Worm (Caenorhabditis elegans) whole organism, L1 larva: ENCODE results near the gene srh-1.

Experiments used
- C04F5.9 ChIP-seq: sonication (generic microtip); optimal IDR thresholded peaks from 2 replicates; lab custom pipeline; 2016; ENCODE audit warnings: missing genetic modification characterization, missing compliant biosample characterization
- C16A3.4 ChIP-seq: fragments of 150-350 bp; optimal IDR thresholded peaks from 2 replicates; lab custom pipeline; 2014; ENCODE audit warnings: missing biosample characterization, missing genetic modification characterization
- F16B12.6 ChIP-seq: fragments of 150-350 bp; optimal IDR thresholded peaks from 2 replicates; lab custom pipeline; 2014; ENCODE audit warnings: missing biosample characterization, missing genetic modification characterization
- aha-1 ChIP-seq: fragments of 150-350 bp; optimal IDR thresholded peaks from 2 replicates; lab custom pipeline; 2014; ENCODE audit warnings: missing biosample characterization, missing genetic modification characterization
- alr-1 ChIP-seq: fragments of 200-800 bp; sonication (Bioruptor generic); optimal IDR thresholded peaks from 2 replicates; lab custom pipeline; 2018; ENCODE audit warnings: borderline replicate concordance, mild to moderate bottlenecking, missing genetic modification characterization, missing compliant biosample characterization
- ama-1 ChIP-seq: fragments of 150-350 bp; optimal IDR thresholded peaks from 2 replicates; lab custom pipeline; 2014
- ceh-63 ChIP-seq: fragments of 200-800 bp; sonication (Bioruptor generic); optimal IDR thresholded peaks from 2 replicates; lab custom pipeline; 2018; ENCODE audit warnings: mild to moderate bottlenecking, missing genetic modification characterization, missing compliant biosample characterization
- ceh-8 ChIP-seq: fragments of 200-800 bp; sonication (Bioruptor generic); optimal IDR thresholded peaks from 2 replicates; lab custom pipeline; 2018; ENCODE audit warnings: mild to moderate bottlenecking, missing genetic modification characterization, moderate library complexity, missing compliant biosample characterization
- ceh-82 ChIP-seq, 3 experiments: fragments of 150-350 bp in 1 of 3; sonication (generic microtip) in 2 of 3; optimal IDR thresholded peaks; 2 replicates each; lab custom pipeline; 2014 to 2017; ENCODE audit warnings: missing biosample characterization in 3 of 3, missing genetic modification characterization in 3 of 3
- ceh-88 ChIP-seq: fragments of 200-800 bp; sonication (Bioruptor generic); IDR thresholded peaks from 2 replicates; pipeline ENCODE4 v1.3.6; 2022; ENCODE audit warnings: missing genetic modification characterization, missing compliant biosample characterization
- ceh-90 ChIP-seq: sonication (generic microtip); optimal IDR thresholded peaks from 2 replicates; lab custom pipeline; 2016; ENCODE audit warnings: missing genetic modification characterization, missing compliant biosample characterization
- ces-1 ChIP-seq: fragments of 150-350 bp; optimal IDR thresholded peaks from 2 replicates; lab custom pipeline; 2014; ENCODE audit warnings: missing biosample characterization, missing genetic modification reagents, missing genetic modification characterization
- dpl-1 ChIP-seq, 3 experiments: fragments of 150-350 bp in 2 of 3; sonication (generic microtip) in 1 of 3; optimal IDR thresholded peaks; 2 replicates each; lab custom pipeline; 2014 to 2017; ENCODE audit warnings: missing biosample characterization in 3 of 3, missing genetic modification characterization in 3 of 3, missing genetic modification reagents in 3 of 3
- dsc-1 ChIP-seq: sonication (generic microtip); optimal IDR thresholded peaks from 2 replicates; lab custom pipeline; 2016; ENCODE audit warnings: mild to moderate bottlenecking, missing genetic modification characterization, missing compliant biosample characterization
- efl-1 ChIP-seq, 4 experiments: fragments of 150-350 bp; optimal IDR thresholded peaks in 3 of 4; peaks in 1 of 4; 1 replicate in 1 of 4; 2 replicates in 3 of 4; lab custom pipeline; 2014; ENCODE audit warnings: missing biosample characterization in 2 of 4, missing genetic modification characterization in 2 of 4, missing genetic modification reagents in 2 of 4
- efl-3 ChIP-seq: fragments of 200-800 bp; sonication (Bioruptor generic); optimal IDR thresholded peaks from 2 replicates; lab custom pipeline; 2018; ENCODE audit warnings: mild to moderate bottlenecking, missing genetic modification characterization, missing compliant biosample characterization
- egl-13 ChIP-seq: sonication (generic microtip); optimal IDR thresholded peaks from 2 replicates; lab custom pipeline; 2016; ENCODE audit warnings: missing genotype, missing genetic modification reagents, missing genetic modification characterization, missing compliant biosample characterization
- egl-27 ChIP-seq, 2 experiments: fragments of 150-350 bp in 1 of 2; sonication (generic microtip); optimal IDR thresholded peaks; 3 replicates each; lab custom pipeline; 2017 to 2018; ENCODE audit warnings: missing biosample characterization in 2 of 2, missing genetic modification characterization in 2 of 2, missing genetic modification reagents in 2 of 2
- elt-3 ChIP-seq, 6 experiments: fragments of 150-350 bp in 1 of 6; sonication (generic microtip); optimal IDR thresholded peaks; 2 replicates each; lab custom pipeline; 2017 to 2018; ENCODE audit warnings: missing biosample characterization in 6 of 6, missing genetic modification characterization in 6 of 6, inconsistent platforms in 1 of 6
- ets-5 ChIP-seq: fragments of 200-800 bp; sonication (Bioruptor generic); IDR thresholded peaks from 2 replicates; pipeline ENCODE4 v1.3.6; 2022; ENCODE audit warnings: missing genetic modification characterization, missing compliant biosample characterization
- fkh-10 ChIP-seq: sonication (generic microtip); optimal IDR thresholded peaks from 2 replicates; lab custom pipeline; 2017; ENCODE audit warnings: missing biosample characterization, missing genetic modification reagents, missing genetic modification characterization
- fkh-4 ChIP-seq: sonication (generic microtip); optimal IDR thresholded peaks from 2 replicates; lab custom pipeline; 2016; ENCODE audit warnings: missing compliant biosample characterization, missing genetic modification characterization, borderline replicate concordance
- fos-1 ChIP-seq: fragments of 150-350 bp; optimal IDR thresholded peaks from 2 replicates; lab custom pipeline; 2014; ENCODE audit warnings: missing biosample characterization, missing genetic modification characterization
- grh-1 ChIP-seq: fragments of 200-800 bp; sonication (Bioruptor generic); IDR thresholded peaks from 2 replicates; pipeline ENCODE4 v1.3.6; 2022; ENCODE audit warnings: missing genetic modification reagents, missing genetic modification characterization, missing compliant biosample characterization
- hlh-17 ChIP-seq: fragments of 200-800 bp; sonication (Bioruptor generic); optimal IDR thresholded peaks from 2 replicates; lab custom pipeline; 2018; ENCODE audit warnings: missing genetic modification characterization, mild to moderate bottlenecking, missing compliant biosample characterization, moderate library complexity, borderline replicate concordance
- hpl-2 ChIP-seq: fragments of 150-350 bp; optimal IDR thresholded peaks from 2 replicates; lab custom pipeline; 2014; ENCODE audit warnings: missing biosample characterization, missing genetic modification reagents, missing genetic modification characterization
- lin-35 ChIP-seq, 2 experiments: fragments of 150-350 bp; optimal IDR thresholded peaks; 2 replicates each; lab custom pipeline; 2014; ENCODE audit warnings: missing biosample characterization in 2 of 2, missing genetic modification characterization in 2 of 2, missing genetic modification reagents in 2 of 2
- lin-39 ChIP-seq: fragments of 150-350 bp; optimal IDR thresholded peaks from 2 replicates; lab custom pipeline; 2014; ENCODE audit warnings: missing biosample characterization, missing genetic modification reagents, missing genetic modification characterization
- lir-3 ChIP-seq: sonication (generic microtip); optimal IDR thresholded peaks from 2 replicates; lab custom pipeline; 2016; ENCODE audit warnings: mild to moderate bottlenecking, missing genetic modification characterization, moderate library complexity, missing compliant biosample characterization; ENCODE audit not compliant: poor library complexity
- mab-9 ChIP-seq: fragments of 200-800 bp; sonication (Bioruptor generic); IDR thresholded peaks from 2 replicates; pipeline ENCODE4 v1.3.6; 2022; ENCODE audit warnings: missing genetic modification reagents, missing genetic modification characterization, missing compliant biosample characterization
- nhr-12 ChIP-seq: sonication (generic microtip); optimal IDR thresholded peaks from 2 replicates; lab custom pipeline; 2017; ENCODE audit warnings: missing biosample characterization, missing genetic modification characterization
- nhr-20 ChIP-seq: sonication (generic microtip); optimal IDR thresholded peaks from 2 replicates; lab custom pipeline; 2016; ENCODE audit warnings: mild to moderate bottlenecking, missing genetic modification characterization, missing compliant biosample characterization
- nhr-76 ChIP-seq: sonication (generic microtip); optimal IDR thresholded peaks from 2 replicates; lab custom pipeline; 2017; ENCODE audit warnings: missing biosample characterization, missing genetic modification characterization
- nhr-77 ChIP-seq: fragments of 150-350 bp; optimal IDR thresholded peaks from 2 replicates; lab custom pipeline; 2014; ENCODE audit warnings: missing biosample characterization, missing genetic modification characterization
- nhr-84 ChIP-seq: sonication (generic microtip); optimal IDR thresholded peaks from 2 replicates; lab custom pipeline; 2017; ENCODE audit warnings: missing biosample characterization, missing genetic modification characterization
- nhr-85 ChIP-seq: sonication (generic microtip); peaks from one replicate; lab custom pipeline; 2016; ENCODE audit warnings: missing genetic modification characterization, inconsistent platforms, missing compliant biosample characterization
- pag-3 ChIP-seq: sonication (generic microtip); optimal IDR thresholded peaks from 2 replicates; lab custom pipeline; 2017; ENCODE audit warnings: missing genetic modification characterization, mild to moderate bottlenecking, missing compliant biosample characterization, antibody characterized with exemption, borderline replicate concordance; ENCODE audit not compliant: insufficient read depth
- pqm-1 ChIP-seq: sonication (generic microtip); optimal IDR thresholded peaks from 3 replicates; lab custom pipeline; 2017; ENCODE audit warnings: missing biosample characterization, missing genetic modification characterization
- rnt-1 ChIP-seq: sonication (generic microtip); optimal IDR thresholded peaks from 2 replicates; lab custom pipeline; 2016; ENCODE audit warnings: mild to moderate bottlenecking, missing genetic modification characterization, moderate library complexity, missing compliant biosample characterization
- snu-23 ChIP-seq: sonication (generic microtip); optimal IDR thresholded peaks from 2 replicates; lab custom pipeline; 2016; ENCODE audit warnings: missing genetic modification characterization, missing compliant biosample characterization
- sox-4 ChIP-seq: sonication (generic microtip); optimal IDR thresholded peaks from 2 replicates; lab custom pipeline; 2016; ENCODE audit warnings: missing genetic modification characterization, missing compliant biosample characterization
- swsn-7 ChIP-seq: sonication (generic microtip); optimal IDR thresholded peaks from 2 replicates; lab custom pipeline; 2016; ENCODE audit warnings: missing genetic modification characterization, missing compliant biosample characterization
- tbx-2 ChIP-seq: sonication (generic microtip); optimal IDR thresholded peaks from 2 replicates; lab custom pipeline; 2016; ENCODE audit warnings: missing genetic modification characterization, missing compliant biosample characterization
- tlp-1 ChIP-seq: fragments of 150-350 bp; optimal IDR thresholded peaks from 2 replicates; lab custom pipeline; 2014; ENCODE audit warnings: missing biosample characterization, missing genetic modification characterization
- unc-130 ChIP-seq: fragments of 150-350 bp; optimal IDR thresholded peaks from 2 replicates; lab custom pipeline; 2017; ENCODE audit warnings: missing biosample characterization, missing genetic modification characterization, inconsistent platforms
- unc-62 ChIP-seq: fragments of 150-350 bp; optimal IDR thresholded peaks from 2 replicates; lab custom pipeline; 2014; ENCODE audit warnings: missing biosample characterization, missing genetic modification reagents, missing genetic modification characterization
- zip-4 ChIP-seq: fragments of 200-800 bp; sonication (Bioruptor generic); optimal IDR thresholded peaks from 2 replicates; lab custom pipeline; 2018; ENCODE audit warnings: mild to moderate bottlenecking, missing genetic modification characterization, moderate library complexity, missing compliant biosample characterization
- ztf-11 ChIP-seq, 2 experiments: sonication (generic microtip); optimal IDR thresholded peaks; 2 replicates each; lab custom pipeline; 2016 to 2017; ENCODE audit warnings: missing genetic modification characterization in 2 of 2, missing biosample characterization in 1 of 2, missing compliant biosample characterization in 1 of 2

srh-1 gene

DNA sequence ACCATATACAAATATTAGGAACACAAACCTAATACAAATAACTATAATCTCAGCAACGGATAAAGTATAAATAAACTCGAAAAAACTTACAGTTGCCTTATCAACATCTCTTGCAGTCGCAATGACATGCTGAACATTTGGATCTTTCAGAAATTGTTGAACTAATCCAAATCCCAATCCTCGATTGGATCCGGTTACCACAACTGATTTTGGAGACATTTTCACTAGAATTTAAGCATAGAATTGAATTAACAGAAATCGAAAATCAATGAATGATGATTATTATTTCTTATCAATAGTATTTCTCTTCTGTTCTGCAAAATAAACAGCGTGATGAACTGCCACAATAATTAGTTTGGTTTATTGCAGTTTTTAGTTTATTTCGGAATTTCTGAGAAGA, 34.6 kb downstream of the srh-1 start, which contains the start of the genes C55A6.11 and C55A6.7:
TSS of gene C55A6.11 (plus strand) at position 301 of the 400 bp plus-strand sequence.
TSS of gene C55A6.7 (minus strand) at position 316 of the 400 bp plus-strand sequence.
- TF ChIP-seq lin-39 (no peak), nhr-84 (tag; lab: Kevin White, UChicago) (no peak), nhr-20 (no peak), pqm-1 (tag; lab: Kevin White, UChicago) (no peak), nhr-77 (no peak), tbx-2 (tag; lab: Kevin White, UChicago) (no peak), aha-1 (tag; lab: Kevin White, UChicago) (no peak), hpl-2 (GFP tag; lab: Kevin White, UChicago) (no peak), unc-62 (no peak)

DNA sequence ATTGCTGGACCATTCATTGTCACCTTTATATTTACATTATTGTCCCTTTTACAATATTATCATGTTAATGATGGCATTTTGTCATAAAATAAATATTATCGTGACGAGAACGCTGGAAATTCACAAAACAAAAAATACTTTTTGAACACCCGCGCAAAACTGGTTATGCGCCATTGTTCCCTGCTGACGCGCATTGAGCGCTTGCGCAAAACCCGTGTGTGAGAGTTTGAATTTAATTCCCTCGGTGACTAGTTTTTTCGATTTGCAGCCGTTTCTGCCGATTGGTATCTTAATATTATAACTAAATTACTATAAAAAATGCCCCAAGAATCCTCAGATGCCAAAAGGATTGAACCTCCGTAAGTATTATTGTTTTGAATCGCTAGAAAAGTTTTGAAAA, 35.8 kb downstream of the srh-1 start, which contains the start of gene pafo-1:
TSS of gene pafo-1 (plus strand) at position 256 of the 400 bp plus-strand sequence.
- TF ChIP-seq egl-27 (tag; optimal IDR thresholded peaks at IDR 0.05; lab: Kevin White, UChicago) = peak in 1 of 2 experiments; percentile 43
- peak; percentile 82 for TF ChIP-seq C16A3.4
- peak; percentile 56 for TF ChIP-seq aha-1 (tag; lab: Kevin White, UChicago)
- TF ChIP-seq grh-1 (GFP tag; lab: Robert Waterston, UW) = peak; percentile 93
- TF ChIP-seq ama-1 (lab: Kevin White, UChicago) = peak; percentile 13
- TF ChIP-seq hlh-17 (GFP tag; lab: Kevin White, UChicago) = no peak
- peak; percentile 67 for TF ChIP-seq F16B12.6 (tag; lab: Kevin White, UChicago)
- TF ChIP-seq egl-13 (tag; lab: Kevin White, UChicago) = peak; percentile 77
- peak; percentile 95 for TF ChIP-seq rnt-1 (tag; lab: Kevin White, UChicago)
- TF ChIP-seq alr-1 (tag; lab: Kevin White, UChicago) = no peak
- TF ChIP-seq fkh-10 (GFP tag; lab: Kevin White, UChicago) = peak; percentile 71
- TF ChIP-seq nhr-76 (tag; lab: Kevin White, UChicago) = peak; percentile 43
- TF ChIP-seq fkh-4 (tag; lab: Kevin White, UChicago) = peak; percentile 28
- peak; percentile 68 for TF ChIP-seq lir-3
- peak; percentile 20; the same call in 1 of the 2 replicates for TF ChIP-seq ceh-88
- TF ChIP-seq fos-1 (tag; lab: Kevin White, UChicago) = peak; percentile 84
- TF ChIP-seq zip-4 (GFP tag; lab: Kevin White, UChicago) = peak; percentile 80
- no peak for TF ChIP-seq ceh-63 (GFP tag; lab: Kevin White, UChicago)
- TF ChIP-seq nhr-77 = peak; percentile 60
- no peak for TF ChIP-seq nhr-12 (tag; lab: Kevin White, UChicago)
- peak in 1 of 2 experiments; percentile 79 for TF ChIP-seq ztf-11 (tag; optimal IDR thresholded peaks at IDR 0.05; lab: Kevin White, UChicago)
- peak; percentile 47 for TF ChIP-seq efl-3
- TF ChIP-seq ces-1 (GFP tag; lab: Kevin White, UChicago) = no peak
- no peak for TF ChIP-seq unc-62
- peak; percentile 99 for TF ChIP-seq dpl-1 (GFP tag; optimal IDR thresholded peaks at IDR 0.05; lab: Kevin White, UChicago)
- TF ChIP-seq nhr-84 (tag; lab: Kevin White, UChicago) = no peak
- TF ChIP-seq tlp-1 (tag; lab: Kevin White, UChicago) = no peak
- peak; percentile 99 for TF ChIP-seq lin-35 (GFP tag; optimal IDR thresholded peaks at IDR 0.05; lab: Kevin White, UChicago)
- TF ChIP-seq C04F5.9 (tag; lab: Kevin White, UChicago) = peak; percentile 58
- no peak for TF ChIP-seq ets-5 (GFP tag; lab: Robert Waterston, UW)
- peak; percentile 80 to 93 (median 92) for TF ChIP-seq ceh-82 (tag; optimal IDR thresholded peaks at IDR 0.05; lab: Kevin White, UChicago)
- TF ChIP-seq efl-1 (optimal IDR thresholded peaks at IDR 0.05; lab: Kevin White, UChicago) = peak; percentile 98 to 99
- peak; percentile 99 to 100 for TF ChIP-seq efl-1 (GFP tag; optimal IDR thresholded peaks at IDR 0.05 in 1 of 2; lab: Kevin White, UChicago)
- TF ChIP-seq snu-23 (GFP tag; lab: Kevin White, UChicago) = peak; percentile 92
- TF ChIP-seq unc-130 (tag; lab: Kevin White, UChicago) = peak; percentile 91
- TF ChIP-seq nhr-20 = peak; percentile 92
- TF ChIP-seq nhr-85 (tag; lab: Kevin White, UChicago) = peak; percentile 97
- peak; percentile 90 for TF ChIP-seq swsn-7 (tag; lab: Kevin White, UChicago)
- TF ChIP-seq ceh-8 = peak; percentile 92
- TF ChIP-seq lin-39 = peak; percentile 91
- TF ChIP-seq pag-3 (tag; lab: Kevin White, UChicago) = peak; percentile 13
- peak; percentile 67 for TF ChIP-seq mab-9 (GFP tag; lab: Robert Waterston, UW)
- TF ChIP-seq ceh-90 = peak; percentile 36
- TF ChIP-seq elt-3 (tag; optimal IDR thresholded peaks at IDR 0.05; lab: Kevin White, UChicago) = peak in 2 of 6 experiments; percentile 79 to 80
- peak; percentile 94 for TF ChIP-seq dsc-1
- peak; percentile 81 for TF ChIP-seq sox-4 (tag; lab: Kevin White, UChicago)
